Fruit fly (Drosophila melanogaster): ENCODE results near the gene CG46059.

dm6 chr2L:19154893-19155389 lies 28.6 kb downstream of the CG46059 start:
- TF ChIP-seq CG8478 (optimal IDR thresholded peaks at IDR 0.05) (no peak), CTCF (optimal IDR thresholded peaks at IDR 0.05) (no peak)

Measured in S2 (cell line).